ENCODE assay signal across 3 worm cellular contexts in genomic region chrII:5336660-5337494, ce11.
A peak's percentile ranks its signal among the peaks of the same experiment; 100 is the strongest.
TF ChIP-seq lines count a peak whose summit lies in the region.

No protein-coding gene starts in this region.

TF ChIP-seq in whole organism, L1 larva, 84 proteins besides CTCF, POLR2A, EP300 and RAD21 (continued from another document and continues in another):
- TF ChIP-seq pag-3 (tag; optimal IDR thresholded peaks at IDR 0.05; lab: Kevin White, UChicago; ENCODE audit: borderline replicate concordance, insufficient read depth) = no peak
- TF ChIP-seq mef-2 (tag; optimal IDR thresholded peaks at IDR 0.05; lab: Kevin White, UChicago) = no peak
- TF ChIP-seq ceh-8 (GFP tag; optimal IDR thresholded peaks at IDR 0.05; lab: Kevin White, UChicago) = peak; percentile 18
- TF ChIP-seq tbx-2 (tag; optimal IDR thresholded peaks at IDR 0.05; lab: Kevin White, UChicago) = peak; percentile 70
- peak; percentile 77 for TF ChIP-seq nhr-47 (tag; optimal IDR thresholded peaks at IDR 0.05; lab: Kevin White, UChicago)
- TF ChIP-seq nhr-71 (tag; optimal IDR thresholded peaks at IDR 0.05; lab: Kevin White, UChicago) = peak; percentile 87
- TF ChIP-seq pqm-1 (tag; optimal IDR thresholded peaks at IDR 0.05; lab: Kevin White, UChicago) = no peak
- TF ChIP-seq C16A3.4 (tag; optimal IDR thresholded peaks at IDR 0.05; lab: Kevin White, UChicago) = peak; percentile 27
- peak; percentile 56 for TF ChIP-seq xbp-1 (tag; optimal IDR thresholded peaks at IDR 0.05; lab: Kevin White, UChicago)
- no peak for TF ChIP-seq unc-30 (tag; optimal IDR thresholded peaks at IDR 0.05; lab: Kevin White, UChicago)
- TF ChIP-seq nhr-12 (tag; optimal IDR thresholded peaks at IDR 0.05; lab: Kevin White, UChicago) = no peak
- peak; percentile 99 for TF ChIP-seq fos-1 (tag; optimal IDR thresholded peaks at IDR 0.05; lab: Kevin White, UChicago)
- TF ChIP-seq ceh-90 (tag; optimal IDR thresholded peaks at IDR 0.05; lab: Kevin White, UChicago) = peak; percentile 2
- TF ChIP-seq zip-4 (GFP tag; optimal IDR thresholded peaks at IDR 0.05; lab: Kevin White, UChicago) = no peak
- TF ChIP-seq hlh-4 (tag; optimal IDR thresholded peaks at IDR 0.05; lab: Kevin White, UChicago) = no peak
- peak; percentile 55 to 79 for TF ChIP-seq lsy-2 (tag; optimal IDR thresholded peaks at IDR 0.05; lab: Kevin White, UChicago)
- TF ChIP-seq ceh-63 (GFP tag; optimal IDR thresholded peaks at IDR 0.05; lab: Kevin White, UChicago) = no peak
- peak; percentile 72 for TF ChIP-seq rnt-1 (tag; optimal IDR thresholded peaks at IDR 0.05; lab: Kevin White, UChicago)
- peak in 1 of 2 experiments; percentile 65 for TF ChIP-seq mdl-1 (tag; optimal IDR thresholded peaks at IDR 0.05; lab: Kevin White, UChicago)
- TF ChIP-seq swsn-7 (tag; optimal IDR thresholded peaks at IDR 0.05; lab: Kevin White, UChicago) = peak; percentile 79
- TF ChIP-seq unc-130 (tag; optimal IDR thresholded peaks at IDR 0.05; lab: Kevin White, UChicago) = peak; percentile 52
- TF ChIP-seq nhr-11 (tag; optimal IDR thresholded peaks at IDR 0.05; lab: Kevin White, UChicago) = peak; percentile 21
- peak; percentile 71 to 77 for TF ChIP-seq lin-35 (GFP tag; optimal IDR thresholded peaks at IDR 0.05; lab: Kevin White, UChicago)
- TF ChIP-seq unc-86 (tag; optimal IDR thresholded peaks at IDR 0.05; lab: Kevin White, UChicago) = peak; percentile 59
- TF ChIP-seq isw-1 (GFP tag; IDR thresholded peaks at IDR 0.05; lab: Robert Waterston, UW) = 0 out of 2 replicates have a peak, but pooled peaks have one; percentile 14
- TF ChIP-seq lin-15B (tag; optimal IDR thresholded peaks at IDR 0.05; lab: Kevin White, UChicago) = no peak
- no peak for TF ChIP-seq snpc-4 (tag; optimal IDR thresholded peaks at IDR 0.05; lab: Kevin White, UChicago)
- no peak for TF ChIP-seq F16B12.6 (tag; optimal IDR thresholded peaks at IDR 0.05; lab: Kevin White, UChicago)
- peak; percentile 58 for TF ChIP-seq irx-1 (tag; optimal IDR thresholded peaks at IDR 0.05; lab: Kevin White, UChicago)
- TF ChIP-seq mab-9 (GFP tag; IDR thresholded peaks at IDR 0.05; lab: Robert Waterston, UW) = no peak
- TF ChIP-seq ceh-88 (GFP tag; IDR thresholded peaks at IDR 0.05; lab: Robert Waterston, UW) = no peak
- peak; percentile 48 for TF ChIP-seq ama-1 (optimal IDR thresholded peaks at IDR 0.05; lab: Kevin White, UChicago)
- TF ChIP-seq efl-3 (GFP tag; optimal IDR thresholded peaks at IDR 0.05; lab: Kevin White, UChicago) = no peak
- no peak for TF ChIP-seq fkh-4 (tag; optimal IDR thresholded peaks at IDR 0.05; lab: Kevin White, UChicago; ENCODE audit: borderline replicate concordance)
- TF ChIP-seq tlp-1 (tag; optimal IDR thresholded peaks at IDR 0.05; lab: Kevin White, UChicago) = no peak
- no peak for TF ChIP-seq unc-98 (GFP tag; IDR thresholded peaks at IDR 0.05; lab: Robert Waterston, UW)
- peak; percentile 46 for TF ChIP-seq pax-3 (tag; optimal IDR thresholded peaks at IDR 0.05; lab: Kevin White, UChicago)
- no peak for TF ChIP-seq unc-62 (GFP tag; optimal IDR thresholded peaks at IDR 0.05; lab: Kevin White, UChicago)
- peak; percentile 72 for TF ChIP-seq elt-2 (tag; optimal IDR thresholded peaks at IDR 0.05; lab: Kevin White, UChicago)
- peak; percentile 69 for TF ChIP-seq skn-1 (tag; optimal IDR thresholded peaks at IDR 0.05; lab: Kevin White, UChicago)
- TF ChIP-seq nhr-28 (tag; optimal IDR thresholded peaks at IDR 0.05; lab: Kevin White, UChicago) = no peak
- TF ChIP-seq blmp-1 (tag; optimal IDR thresholded peaks at IDR 0.05; lab: Kevin White, UChicago) = peak; percentile 87
- TF ChIP-seq ets-5 (GFP tag; IDR thresholded peaks at IDR 0.05; lab: Robert Waterston, UW) = no peak
- no peak for TF ChIP-seq ztf-11 (tag; optimal IDR thresholded peaks at IDR 0.05; lab: Kevin White, UChicago)
- peak; percentile 81 for TF ChIP-seq fkh-8 (tag; optimal IDR thresholded peaks at IDR 0.05; lab: Kevin White, UChicago)

TF ChIP-seq in whole organism, L3 larva, 47 proteins besides CTCF, POLR2A, EP300 and RAD21 (continued from another document):
- peak; percentile 22 for TF ChIP-seq nhr-43 (tag; optimal IDR thresholded peaks at IDR 0.05; lab: Kevin White, UChicago; ENCODE audit: poor library complexity, severe bottlenecking)
- TF ChIP-seq lsy-12 (tag; optimal IDR thresholded peaks at IDR 0.05; lab: Kevin White, UChicago) = peak; percentile 35
- TF ChIP-seq elt-2 (tag; optimal IDR thresholded peaks at IDR 0.05; lab: Kevin White, UChicago) = peak; percentile 81
- TF ChIP-seq nhr-67 (tag; optimal IDR thresholded peaks at IDR 0.05; lab: Kevin White, UChicago) = no peak
- TF ChIP-seq egl-5 (tag; optimal IDR thresholded peaks at IDR 0.05; lab: Kevin White, UChicago) = peak; percentile 9
- TF ChIP-seq ztf-4 (tag; optimal IDR thresholded peaks at IDR 0.05; lab: Kevin White, UChicago) = peak; percentile 50
- peak in 1 of 3 experiments; percentile 31 for TF ChIP-seq elt-3 (tag; optimal IDR thresholded peaks at IDR 0.05; lab: Kevin White, UChicago)
- TF ChIP-seq ceh-82 (tag; optimal IDR thresholded peaks at IDR 0.05; lab: Kevin White, UChicago) = no peak
- no peak for TF ChIP-seq nhr-237 (tag; optimal IDR thresholded peaks at IDR 0.05; lab: Kevin White, UChicago)
- TF ChIP-seq nhr-23 (tag; optimal IDR thresholded peaks at IDR 0.05; lab: Kevin White, UChicago) = peak; percentile 48
- TF ChIP-seq fos-1 (tag; optimal IDR thresholded peaks at IDR 0.05; lab: Kevin White, UChicago) = peak; percentile 98
- peak; percentile 62 for TF ChIP-seq nhr-25 (tag; optimal IDR thresholded peaks at IDR 0.05; lab: Kevin White, UChicago)

TF ChIP-seq in whole organism, young adult, 124 proteins besides CTCF, POLR2A, EP300 and RAD21 (continued from another document):
- TF ChIP-seq ceh-27 (GFP tag; optimal IDR thresholded peaks at IDR 0.05; lab: Kevin White, UChicago) (peak; percentile 63), Y67H2A.10 (GFP tag; conservative IDR thresholded peaks at IDR 0.05; lab: Robert Waterston, UW) (no peak), somi-1 (GFP tag; optimal IDR thresholded peaks at IDR 0.05; lab: Kevin White, UChicago) (peak; percentile 45), F52B5.7 (tag; optimal IDR thresholded peaks at IDR 0.05; lab: Kevin White, UChicago) (no peak), zfh-2 (GFP tag; conservative IDR thresholded peaks at IDR 0.05; lab: Robert Waterston, UW) (peak; percentile 90), cebp-2 (GFP tag; IDR thresholded peaks at IDR 0.05; lab: Robert Waterston, UW) (no peak), ztf-26 (tag; optimal IDR thresholded peaks at IDR 0.05; lab: Kevin White, UChicago) (peak; percentile 11), madf-10 (tag; optimal IDR thresholded peaks at IDR 0.05; lab: Kevin White, UChicago) (peak; percentile 15), C06A6.2 (GFP tag; conservative IDR thresholded peaks at IDR 0.05; lab: Robert Waterston, UW) (0 out of 2 replicates have a peak, but pooled peaks have one; percentile 10), ztf-25 (GFP tag; IDR thresholded peaks at IDR 0.05; lab: Robert Waterston, UW) (no peak), nfyb-1 (GFP tag; IDR thresholded peaks at IDR 0.05; lab: Robert Waterston, UW) (peak; percentile 49; the same call in 1 of the 2 replicates)
